Worm (Caenorhabditis elegans): ENCODE results near the gene C03H12.1.

DNA sequence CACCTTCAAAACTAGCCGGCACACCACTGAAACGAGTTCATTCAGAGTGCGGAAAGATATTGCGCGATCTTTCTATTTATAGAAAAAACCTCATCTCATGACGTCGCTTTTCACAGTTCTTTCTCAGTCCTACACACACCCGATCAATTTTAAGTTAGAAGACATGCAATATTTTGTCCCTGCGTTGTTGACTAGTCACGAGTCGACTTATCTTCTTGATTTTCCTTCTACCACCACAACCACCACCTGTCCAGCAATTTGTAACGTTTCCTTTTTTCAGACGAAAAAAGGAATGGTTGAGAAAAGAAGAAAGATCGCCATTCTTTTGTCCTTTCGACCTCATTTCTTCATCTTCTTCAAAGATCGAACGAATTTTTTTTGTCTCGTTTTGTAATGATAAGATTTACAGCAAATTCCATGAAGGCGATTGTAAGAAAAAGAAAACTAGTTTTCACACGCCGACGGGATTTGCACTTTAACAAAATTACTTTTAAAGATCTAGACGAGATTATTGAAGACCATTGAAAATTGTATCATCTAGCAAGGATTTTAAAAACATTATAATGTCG lies 16.9 kb downstream of the C03H12.1 start:
- TF ChIP-seq ama-1 (optimal IDR thresholded peaks at IDR 0.05) (no peak), sea-1 (GFP tag; conservative IDR thresholded peaks at IDR 0.05) (no peak), F13C5.2 (tag; optimal IDR thresholded peaks at IDR 0.05) (no peak), ceh-36 (tag; optimal IDR thresholded peaks at IDR 0.05) (no peak), B0310.2 (tag; optimal IDR thresholded peaks at IDR 0.05) (no peak), tbx-11 (GFP tag; IDR thresholded peaks at IDR 0.05) (no peak), flt-1 (GFP tag; IDR thresholded peaks at IDR 0.05) (no peak), ceh-13 (GFP tag; optimal IDR thresholded peaks at IDR 0.05) (no peak), tra-4 (tag; optimal IDR thresholded peaks at IDR 0.05) (no peak), scrt-1 (GFP tag; IDR thresholded peaks at IDR 0.05) (no peak), hmg-4 (GFP tag; optimal IDR thresholded peaks at IDR 0.05) (no peak)

Measured in whole organism, early embryonic.